Fruit fly (Drosophila melanogaster) whole organism: Measurements from ENCODE around the gene Herc4.

Source experiments
- CG8478 ChIP-seq: fragments of >200 bp; optimal IDR thresholded peaks from 2 replicates; lab custom pipeline; 2018; ENCODE audit warnings: inconsistent platforms
- Dll ChIP-seq: fragments of >200 bp; optimal IDR thresholded peaks from 2 replicates; lab custom pipeline; 2017
- psq ChIP-seq: fragments of >200 bp; optimal IDR thresholded peaks from 2 replicates; lab custom pipeline; 2017
- usp ChIP-seq: fragments of >200 bp; optimal IDR thresholded peaks from 2 replicates; lab custom pipeline; 2017; ENCODE audit warnings: missing biosample characterization, missing genetic modification characterization, mixed read lengths

DNA sequence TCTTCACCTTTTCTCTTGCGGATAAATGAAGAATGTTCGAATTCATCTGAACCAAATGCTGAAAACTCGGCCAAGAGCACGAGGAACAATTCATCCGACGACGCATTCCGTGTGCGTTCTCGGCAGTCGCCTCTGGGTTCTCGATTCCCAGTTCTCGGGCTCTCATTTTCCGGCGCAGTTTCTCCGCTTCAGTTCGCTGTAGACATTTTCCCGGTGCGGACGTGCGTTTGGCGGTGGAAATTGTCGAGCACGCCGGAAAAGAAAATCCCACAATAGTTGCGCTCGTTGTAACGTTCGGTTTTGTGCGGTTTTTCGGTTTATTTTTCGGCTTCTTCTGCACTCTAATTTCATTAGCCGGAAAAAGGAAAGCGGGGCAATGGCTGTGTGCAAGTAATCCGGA, 37.7 kb upstream of the Herc4 start, which contains the start of gene CG32333:
- TF ChIP-seq psq, result no peak
- TF ChIP-seq CG8478 (lab: Kevin White, UChicago), result no peak
- no peak for TF ChIP-seq usp (GFP tag; lab: Kevin White, UChicago)
- TF ChIP-seq Dll (lab: Kevin White, UChicago), result no peak
